Worm (Caenorhabditis elegans) whole organism, mixed stage, embryonic: ENCODE measurements around the gene atp-4.

ENCODE experiments used
- ceh-43 ChIP-seq: fragments of 200-800 bp; sonication (Bioruptor generic); optimal IDR thresholded peaks from 2 replicates; lab custom pipeline; 2018; ENCODE audit warnings: mild to moderate bottlenecking, missing genetic modification characterization, moderate library complexity, missing compliant biosample characterization
- ces-1 ChIP-seq: fragments of 150-350 bp; optimal IDR thresholded peaks from 2 replicates; lab custom pipeline; 2014; ENCODE audit warnings: missing biosample characterization, missing genetic modification reagents, missing genetic modification characterization
- mab-5 ChIP-seq: fragments of 150-350 bp; optimal IDR thresholded peaks from 2 replicates; lab custom pipeline; 2014; ENCODE audit warnings: missing biosample characterization, missing genetic modification characterization
- nhr-237 ChIP-seq: fragments of 150-350 bp; optimal IDR thresholded peaks from 2 replicates; lab custom pipeline; 2014; ENCODE audit warnings: missing biosample characterization, missing genetic modification characterization
- unc-120 ChIP-seq: sonication (generic microtip); optimal IDR thresholded peaks from 2 replicates; lab custom pipeline; 2017; ENCODE audit warnings: missing genetic modification characterization, missing compliant biosample characterization; ENCODE audit not compliant: poor library complexity, severe bottlenecking

DNA sequence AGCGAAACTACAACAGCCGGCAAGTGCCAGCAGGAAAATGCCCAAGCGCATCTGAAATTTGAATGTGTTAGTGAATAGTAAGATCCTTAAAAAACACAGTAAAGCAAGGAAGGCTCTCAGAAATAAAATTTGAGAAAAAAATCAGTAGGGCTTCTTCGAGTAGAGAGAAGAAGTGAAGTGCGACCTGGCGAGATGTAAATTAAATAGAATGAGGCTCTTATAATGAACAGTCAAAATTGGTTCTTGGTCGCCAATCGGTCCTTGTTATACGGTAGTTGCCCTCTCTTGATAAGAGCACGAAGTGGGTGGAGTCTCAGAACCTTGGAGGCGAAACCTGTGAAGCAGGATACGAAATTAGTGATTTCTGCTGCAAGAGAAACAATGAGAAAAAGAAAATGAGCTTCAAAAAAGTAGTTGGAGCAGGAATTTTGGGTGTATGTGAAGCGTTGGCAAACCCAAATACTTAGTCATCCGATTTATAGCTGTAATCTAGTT lies 18.1 kb downstream of the atp-4 start, which contains the start of gene bcf-1:
- TF ChIP-seq mab-5 (tag; lab: Kevin White, UChicago) (no peak), ceh-43 (GFP tag; lab: Kevin White, UChicago) (no peak), ces-1 (GFP tag; lab: Kevin White, UChicago) (no peak), unc-120 (tag; lab: Kevin White, UChicago) (no peak), nhr-237 (tag; lab: Kevin White, UChicago) (no peak)
